Fruit fly (Drosophila melanogaster) whole organism: ENCODE measurements around the gene dnt.

ENCODE experiments used
- CG8478 ChIP-seq: fragments of >200 bp; optimal IDR thresholded peaks from 2 replicates; lab custom pipeline; 2018; ENCODE audit warnings: inconsistent platforms
- Dll ChIP-seq: fragments of >200 bp; optimal IDR thresholded peaks from 2 replicates; lab custom pipeline; 2017
- pan ChIP-seq: fragments of >200 bp; optimal IDR thresholded peaks from 2 replicates; lab custom pipeline; 2017
- psq ChIP-seq: fragments of >200 bp; optimal IDR thresholded peaks from 2 replicates; lab custom pipeline; 2017
- usp ChIP-seq: fragments of >200 bp; optimal IDR thresholded peaks from 2 replicates; lab custom pipeline; 2017; ENCODE audit warnings: missing biosample characterization, missing genetic modification characterization, mixed read lengths

- TF ChIP-seq Dll (lab: Kevin White, UChicago), result no peak
- no peak for TF ChIP-seq psq
- TF ChIP-seq CG8478 (lab: Kevin White, UChicago), result no peak
- TF ChIP-seq pan (lab: Kevin White, UChicago), result no peak
- no peak for TF ChIP-seq usp (GFP tag; lab: Kevin White, UChicago)
These were observed 40.4 kb upstream of the dnt start for dm6 chr2L:19403398-19403797.
